Fruit fly (Drosophila melanogaster): Measurements from ENCODE around the gene trol.

trol gene

DNA sequence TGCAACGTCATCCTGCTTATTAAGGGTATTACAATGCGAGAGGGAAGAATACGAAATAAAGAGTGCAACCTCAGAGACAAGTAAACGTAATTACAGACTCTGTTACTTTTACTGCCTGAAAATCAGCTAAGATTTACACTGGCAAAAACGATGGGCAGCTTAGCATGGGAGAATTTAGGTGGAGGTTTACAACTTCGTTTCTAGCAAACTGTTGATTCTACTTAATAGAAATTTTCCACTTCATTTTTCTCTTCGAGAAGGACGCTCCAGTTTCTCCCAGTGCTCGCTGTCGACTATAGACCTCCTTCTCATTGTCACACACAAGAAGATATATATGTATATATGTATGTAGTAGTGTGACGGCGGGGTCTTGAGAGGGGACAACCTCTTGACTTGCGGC lies 9.1 kb downstream of the trol start (continued):
- TF ChIP-seq TFAM (GFP tag; optimal IDR thresholded peaks at IDR 0.05) (no peak), gem (tag; optimal IDR thresholded peaks at IDR 0.05) (peak; percentile 64), lola (GFP tag; optimal IDR thresholded peaks at IDR 0.05) (peak in 1 of 3 experiments; percentile 23), emc (GFP tag; optimal IDR thresholded peaks at IDR 0.05) (no peak), psq (GFP tag; optimal IDR thresholded peaks at IDR 0.05) (no peak), CG8478 (optimal IDR thresholded peaks at IDR 0.05) (no peak), BtbVII (GFP tag; optimal IDR thresholded peaks at IDR 0.05) (no peak), CG17328 (GFP tag; IDR thresholded peaks at IDR 0.05) (peak; percentile 58), CG11695 (GFP tag; IDR thresholded peaks at IDR 0.05) (0 out of 3 replicates have a peak, but pooled peaks have one; percentile 32), Nf-YC (tag; optimal IDR thresholded peaks at IDR 0.05) (no peak), CG1832 (GFP tag; optimal IDR thresholded peaks at IDR 0.05) (no peak), CG11723 (GFP tag; optimal IDR thresholded peaks at IDR 0.05) (no peak), fd96Cb (tag; optimal IDR thresholded peaks at IDR 0.05) (no peak), bsh (GFP tag; optimal IDR thresholded peaks at IDR 0.05) (peak; percentile 52 to 63), CG13424 (tag; optimal IDR thresholded peaks at IDR 0.05) (no peak), CG7271 (tag; optimal IDR thresholded peaks at IDR 0.05) (no peak), Kr (GFP tag; optimal IDR thresholded peaks at IDR 0.05) (no peak), ken (GFP tag; IDR thresholded peaks at IDR 0.05) (0 out of 3 replicates have a peak, but pooled peaks have one; percentile 36), CG7556 (GFP tag; optimal IDR thresholded peaks at IDR 0.05) (peak; percentile 11), slp2 (GFP tag; optimal IDR thresholded peaks at IDR 0.05) (peak; percentile 45), CG8944 (GFP tag; optimal IDR thresholded peaks at IDR 0.05) (peak; percentile 39), wek (GFP tag; optimal IDR thresholded peaks at IDR 0.05) (no peak), CG11560 (tag; IDR thresholded peaks at IDR 0.05) (no peak), CG17186 (GFP tag; optimal IDR thresholded peaks at IDR 0.05) (no peak), CG3838 (GFP tag; optimal IDR thresholded peaks at IDR 0.05) (no peak), CG11093 (GFP tag; IDR thresholded peaks at IDR 0.05) (0 out of 3 replicates have a peak, but pooled peaks have one; percentile 28), CG4707 (GFP tag; optimal IDR thresholded peaks at IDR 0.05) (no peak), Lim3 (GFP tag; IDR thresholded peaks at IDR 0.05) (no peak), CHES-1-like (GFP tag; optimal IDR thresholded peaks at IDR 0.05) (no peak), Opbp (GFP tag; IDR thresholded peaks at IDR 0.05; ENCODE audit: partially characterized antibody) (no peak), CG30020 (tag; optimal IDR thresholded peaks at IDR 0.05) (no peak), h (optimal IDR thresholded peaks at IDR 0.05) (no peak), jumu (GFP tag; optimal IDR thresholded peaks at IDR 0.05) (no peak), Awh (GFP tag; IDR thresholded peaks at IDR 0.05) (peak; percentile 52), CG14710 (tag; optimal IDR thresholded peaks at IDR 0.05) (peak; percentile 3), CG4360 (GFP tag; IDR thresholded peaks at IDR 0.05) (no peak), Oli (tag; optimal IDR thresholded peaks at IDR 0.05) (peak; percentile 41), CG2199 (GFP tag; IDR thresholded peaks at IDR 0.05) (no peak), luna (GFP tag; optimal IDR thresholded peaks at IDR 0.05) (no peak), Ets65A (GFP tag) (peak; percentile 59), gfzf (GFP tag; optimal IDR thresholded peaks at IDR 0.05) (no peak), row (GFP tag; IDR thresholded peaks at IDR 0.05) (peak; percentile 58), pnt (GFP tag; optimal IDR thresholded peaks at IDR 0.05) (no peak), Chrac-16 (GFP tag; optimal IDR thresholded peaks at IDR 0.05) (peak; percentile 42), CG6689 (GFP tag; IDR thresholded peaks at IDR 0.05) (no peak), lilli (GFP tag; optimal IDR thresholded peaks at IDR 0.05) (peak; percentile 20), ewg (GFP tag; optimal IDR thresholded peaks at IDR 0.05) (peak; percentile 18), HLH3B (GFP tag; IDR thresholded peaks at IDR 0.05) (peak; percentile 53), CG3726 (GFP tag; IDR thresholded peaks at IDR 0.05) (no peak), zfh2 (GFP tag; optimal IDR thresholded peaks at IDR 0.05) (no peak), bab2 (GFP tag; optimal IDR thresholded peaks at IDR 0.05) (no peak), amos (GFP tag; IDR thresholded peaks at IDR 0.05; ENCODE audit: partially characterized antibody) (no peak)
